Worm (Caenorhabditis elegans): Measurements from ENCODE around the gene Y53F4B.27.

- TF ChIP-seq nfya-1 (tag; optimal IDR thresholded peaks at IDR 0.05) (no peak), hlh-6 (tag; optimal IDR thresholded peaks at IDR 0.05) (no peak), unc-86 (tag; optimal IDR thresholded peaks at IDR 0.05) (no peak), pha-4 (tag; optimal IDR thresholded peaks at IDR 0.05) (no peak), tbx-2 (tag; optimal IDR thresholded peaks at IDR 0.05) (no peak), pha-2 (tag; optimal IDR thresholded peaks at IDR 0.05) (no peak), odd-2 (tag; optimal IDR thresholded peaks at IDR 0.05) (no peak), pag-3 (tag; optimal IDR thresholded peaks at IDR 0.05; ENCODE audit: borderline replicate concordance) (no peak), pax-1 (tag; optimal IDR thresholded peaks at IDR 0.05) (no peak), hlh-30 (tag; optimal IDR thresholded peaks at IDR 0.05; ENCODE audit: insufficient read depth) (no peak), ceh-31 (tag; optimal IDR thresholded peaks at IDR 0.05) (no peak), ceh-2 (tag; optimal IDR thresholded peaks at IDR 0.05) (no peak), nhr-11 (tag; optimal IDR thresholded peaks at IDR 0.05) (no peak)
Measured at ce11 chrII:15196433-15196832, 50.7 kb downstream of the Y53F4B.27 start, which contains the start of gene spsb-1.
